Worm (Caenorhabditis elegans) whole organism, L2 larva: ENCODE results near the gene fbxa-10.

Experiments
- C34F6.9 ChIP-seq: fragments of 150-350 bp; optimal IDR thresholded peaks from 2 replicates; lab custom pipeline; 2014; ENCODE audit warnings: missing biosample characterization, missing genetic modification characterization
- R02D3.7 ChIP-seq: fragments of 150-350 bp; optimal IDR thresholded peaks from 2 replicates; lab custom pipeline; 2014; ENCODE audit warnings: missing biosample characterization, missing genetic modification characterization
- Y55F3AM.14 ChIP-seq: fragments of 200-800 bp; sonication (Bioruptor generic); optimal IDR thresholded peaks from 2 replicates; lab custom pipeline; 2018; ENCODE audit warnings: mild to moderate bottlenecking, missing genetic modification characterization, missing compliant biosample characterization
- ZK546.5 ChIP-seq: sonication (generic microtip); optimal IDR thresholded peaks from 2 replicates; lab custom pipeline; 2017; ENCODE audit warnings: missing biosample characterization, missing genetic modification characterization
- aly-2 ChIP-seq: fragments of 150-350 bp; optimal IDR thresholded peaks from 2 replicates; lab custom pipeline; 2014; ENCODE audit warnings: missing biosample characterization, missing genetic modification characterization
- ama-1 ChIP-seq: fragments of 150-350 bp; optimal IDR thresholded peaks from 2 replicates; lab custom pipeline; 2018; ENCODE audit warnings: inconsistent platforms
- blmp-1 ChIP-seq: sonication (generic microtip); optimal IDR thresholded peaks from 2 replicates; lab custom pipeline; 2017; ENCODE audit warnings: missing genetic modification characterization, mild to moderate bottlenecking, missing compliant biosample characterization, antibody characterized with exemption, moderate library complexity; ENCODE audit not compliant: insufficient read depth
- ceh-16 ChIP-seq: fragments of 150-350 bp; optimal IDR thresholded peaks from 2 replicates; lab custom pipeline; 2014; ENCODE audit warnings: missing biosample characterization, missing genetic modification characterization
- ceh-82 ChIP-seq: fragments of 150-350 bp; optimal IDR thresholded peaks from 2 replicates; lab custom pipeline; 2014; ENCODE audit warnings: missing biosample characterization, missing genetic modification characterization
- dmd-4 ChIP-seq: sonication (generic microtip); optimal IDR thresholded peaks from 2 replicates; lab custom pipeline; 2017; ENCODE audit warnings: missing biosample characterization, missing genetic modification characterization
- egl-27 ChIP-seq: sonication (generic microtip); optimal IDR thresholded peaks from 3 replicates; lab custom pipeline; 2017; ENCODE audit warnings: missing biosample characterization, missing genetic modification reagents, missing genetic modification characterization
- elt-3 ChIP-seq: sonication (generic microtip); optimal IDR thresholded peaks from 2 replicates; lab custom pipeline; 2017; ENCODE audit warnings: missing biosample characterization, missing genetic modification characterization
- fos-1 ChIP-seq: fragments of 150-350 bp; optimal IDR thresholded peaks from 2 replicates; lab custom pipeline; 2014; ENCODE audit warnings: missing biosample characterization, missing genetic modification characterization
- gmeb-1 ChIP-seq: fragments of 150-350 bp; optimal IDR thresholded peaks from 2 replicates; lab custom pipeline; 2014; ENCODE audit warnings: missing biosample characterization, missing genetic modification characterization
- lin-13 ChIP-seq: fragments of 150-350 bp; optimal IDR thresholded peaks from 2 replicates; lab custom pipeline; 2014; ENCODE audit warnings: missing biosample characterization, missing genetic modification reagents, missing genetic modification characterization
- lin-39 ChIP-seq: fragments of 150-350 bp; optimal IDR thresholded peaks from 2 replicates; lab custom pipeline; 2014; ENCODE audit warnings: missing biosample characterization, missing genetic modification reagents, missing genetic modification characterization
- lsy-2 ChIP-seq, 2 experiments: fragments of 150-350 bp in 1 of 2; sonication (generic microtip) in 1 of 2; optimal IDR thresholded peaks; 2 replicates each; lab custom pipeline; 2014 to 2017; ENCODE audit warnings: missing biosample characterization in 2 of 2, missing genetic modification characterization in 2 of 2
- mab-5 ChIP-seq: fragments of 150-350 bp; optimal IDR thresholded peaks from 2 replicates; lab custom pipeline; 2014; ENCODE audit warnings: missing biosample characterization, missing genetic modification characterization
- mbf-1 ChIP-seq: sonication (generic microtip); optimal IDR thresholded peaks from 2 replicates; lab custom pipeline; 2017; ENCODE audit warnings: missing biosample characterization, missing genetic modification characterization
- mdl-1 ChIP-seq, 2 experiments: fragments of 150-350 bp in 1 of 2; sonication (generic microtip) in 1 of 2; optimal IDR thresholded peaks; 2 replicates each; lab custom pipeline; 2017; ENCODE audit warnings: missing biosample characterization in 2 of 2, missing genetic modification characterization in 2 of 2
- nhr-10 ChIP-seq: sonication (generic microtip); optimal IDR thresholded peaks from 2 replicates; lab custom pipeline; 2017; ENCODE audit warnings: missing biosample characterization, missing genetic modification characterization
- nhr-11 ChIP-seq: fragments of 150-350 bp; optimal IDR thresholded peaks from 2 replicates; lab custom pipeline; 2014; ENCODE audit warnings: missing biosample characterization, missing genetic modification characterization
- nhr-12 ChIP-seq: fragments of 150-350 bp; optimal IDR thresholded peaks from 2 replicates; lab custom pipeline; 2014; ENCODE audit warnings: missing biosample characterization, missing genetic modification characterization
- nhr-129 ChIP-seq: fragments of 150-350 bp; optimal IDR thresholded peaks from 2 replicates; lab custom pipeline; 2014; ENCODE audit warnings: missing biosample characterization, missing genetic modification characterization
- nhr-21 ChIP-seq: fragments of 150-350 bp; optimal IDR thresholded peaks from 2 replicates; lab custom pipeline; 2014; ENCODE audit warnings: missing biosample characterization, missing genetic modification characterization
- nhr-23 ChIP-seq: fragments of 150-350 bp; optimal IDR thresholded peaks from 2 replicates; lab custom pipeline; 2014; ENCODE audit warnings: missing biosample characterization, missing genetic modification reagents, missing genetic modification characterization
- nhr-237 ChIP-seq: fragments of 150-350 bp; optimal IDR thresholded peaks from 2 replicates; lab custom pipeline; 2014; ENCODE audit warnings: missing biosample characterization, missing genetic modification characterization
- nhr-25 ChIP-seq: fragments of 150-350 bp; sonication (generic microtip); optimal IDR thresholded peaks from 3 replicates; lab custom pipeline; 2014; ENCODE audit warnings: missing biosample characterization, missing genetic modification characterization
- nhr-6 ChIP-seq: fragments of 150-350 bp; optimal IDR thresholded peaks from 2 replicates; lab custom pipeline; 2014; ENCODE audit warnings: missing biosample characterization, missing genetic modification characterization
- nhr-77 ChIP-seq: fragments of 150-350 bp; optimal IDR thresholded peaks from 2 replicates; lab custom pipeline; 2014; ENCODE audit warnings: missing biosample characterization, missing genetic modification characterization
- peb-1 ChIP-seq: fragments of 150-350 bp; optimal IDR thresholded peaks from 2 replicates; lab custom pipeline; 2014; ENCODE audit warnings: missing biosample characterization, missing genetic modification characterization
- sem-4 ChIP-seq: fragments of 150-350 bp; optimal IDR thresholded peaks from 2 replicates; lab custom pipeline; 2014; ENCODE audit warnings: missing biosample characterization, missing genetic modification reagents, missing genetic modification characterization
- skn-1 ChIP-seq: sonication (generic microtip); optimal IDR thresholded peaks from 2 replicates; lab custom pipeline; 2017; ENCODE audit warnings: missing biosample characterization, missing genetic modification characterization
- sma-9 ChIP-seq, 2 experiments: fragments of 150-350 bp in 1 of 2; sonication (generic microtip) in 1 of 2; optimal IDR thresholded peaks; 2 replicates each; lab custom pipeline; 2014 to 2016; ENCODE audit warnings: missing genetic modification characterization in 2 of 2, mild to moderate bottlenecking in 1 of 2, missing biosample characterization in 1 of 2, missing compliant biosample characterization in 1 of 2, missing genetic modification reagents in 1 of 2, moderate library complexity in 1 of 2
- snpc-4 ChIP-seq: fragments of 150-350 bp; optimal IDR thresholded peaks from 2 replicates; lab custom pipeline; 2014; ENCODE audit warnings: missing biosample characterization, missing genetic modification characterization
- unc-39 ChIP-seq: fragments of 150-350 bp; optimal IDR thresholded peaks from 2 replicates; lab custom pipeline; 2014; ENCODE audit warnings: missing biosample characterization, missing genetic modification characterization
- unc-55 ChIP-seq: fragments of 150-350 bp; sonication (generic microtip); optimal IDR thresholded peaks from 3 replicates; lab custom pipeline; 2014; ENCODE audit warnings: missing biosample characterization, missing genetic modification reagents, missing genetic modification characterization
- ztf-1 ChIP-seq: fragments of 200-800 bp; sonication (Bioruptor generic); conservative IDR thresholded peaks from 2 replicates; pipeline ENCODE4 v1.3.6; 2022; ENCODE audit warnings: missing genetic modification characterization, missing compliant biosample characterization
- ztf-4 ChIP-seq: fragments of 150-350 bp; optimal IDR thresholded peaks from 2 replicates; lab custom pipeline; 2014; ENCODE audit warnings: missing biosample characterization, missing genetic modification characterization

Gene fbxa-10

ce11 chrIII:952184-952583, at the start of gene fbxa-10:
Gene fbxa-10 (plus strand): TSS chrIII:952390.
- no peak for TF ChIP-seq nhr-129 (tag; lab: Kevin White, UChicago)
- peak; percentile 21 for TF ChIP-seq C34F6.9 (tag; lab: Kevin White, UChicago)
- TF ChIP-seq gmeb-1 (tag; lab: Kevin White, UChicago), result peak; percentile 31

- no peak for TF ChIP-seq mbf-1 (tag; lab: Kevin White, UChicago)
- TF ChIP-seq nhr-23 (tag; lab: Kevin White, UChicago), result no peak
- TF ChIP-seq unc-39 (tag; lab: Kevin White, UChicago), result no peak
- no peak for TF ChIP-seq nhr-129 (tag; lab: Kevin White, UChicago)
- no peak for TF ChIP-seq nhr-6 (tag; lab: Kevin White, UChicago)
- no peak for TF ChIP-seq dmd-4 (tag; lab: Kevin White, UChicago)
- no peak for TF ChIP-seq fos-1 (tag; lab: Kevin White, UChicago)
- no peak for TF ChIP-seq lin-13 (GFP tag; lab: Kevin White, UChicago)
- no peak for TF ChIP-seq nhr-21 (tag; lab: Kevin White, UChicago)
- TF ChIP-seq aly-2 (tag; lab: Kevin White, UChicago), result no peak
- TF ChIP-seq egl-27 (tag; lab: Kevin White, UChicago), result no peak
- TF ChIP-seq sma-9 (GFP tag; optimal IDR thresholded peaks at IDR 0.05; lab: Kevin White, UChicago), result no peak
- no peak for TF ChIP-seq sma-9 (tag; optimal IDR thresholded peaks at IDR 0.05; lab: Kevin White, UChicago)
- no peak for TF ChIP-seq gmeb-1 (tag; lab: Kevin White, UChicago)
- TF ChIP-seq blmp-1 (tag; lab: Kevin White, UChicago), result no peak
- TF ChIP-seq ztf-4 (tag; lab: Kevin White, UChicago), result no peak
- no peak for TF ChIP-seq nhr-10 (tag; lab: Kevin White, UChicago)
- no peak for TF ChIP-seq elt-3 (tag; lab: Kevin White, UChicago)
- no peak for TF ChIP-seq mdl-1 (tag; optimal IDR thresholded peaks at IDR 0.05; lab: Kevin White, UChicago)
- TF ChIP-seq Y55F3AM.14 (GFP tag; lab: Kevin White, UChicago), result no peak
- no peak for TF ChIP-seq snpc-4
- TF ChIP-seq, all 48 proteins: peak for 0
These were observed 44.9 kb upstream of the fbxa-10 start, which contains the start of gene F23H11.4 for ce11 chrIII:907311-907710. Gene F23H11.4 (minus strand): TSS chrIII:907539.

- TF ChIP-seq nhr-25 (tag; lab: Kevin White, UChicago) (peak; percentile 22), nhr-237 (no peak), R02D3.7 (tag; lab: Kevin White, UChicago) (no peak), C34F6.9 (tag; lab: Kevin White, UChicago) (peak; percentile 41), sem-4 (no peak), ZK546.5 (tag; lab: Kevin White, UChicago) (no peak), nhr-11 (tag; lab: Kevin White, UChicago) (no peak), nhr-12 (tag; lab: Kevin White, UChicago) (no peak), nhr-77 (tag; lab: Kevin White, UChicago) (no peak), unc-55 (GFP tag; lab: Kevin White, UChicago) (no peak), gmeb-1 (tag; lab: Kevin White, UChicago) (no peak), skn-1 (tag; lab: Kevin White, UChicago) (no peak), lsy-2 (tag; optimal IDR thresholded peaks at IDR 0.05; lab: Kevin White, UChicago) (peak in 1 of 2 experiments; percentile 31), lin-39 (tag; lab: Kevin White, UChicago) (no peak), nhr-129 (tag; lab: Kevin White, UChicago) (peak; percentile 59), nhr-6 (tag; lab: Kevin White, UChicago) (no peak), mdl-1 (tag; optimal IDR thresholded peaks at IDR 0.05; lab: Kevin White, UChicago) (no peak), mbf-1 (tag; lab: Kevin White, UChicago) (no peak), ceh-82 (tag; lab: Kevin White, UChicago) (no peak), nhr-10 (tag; lab: Kevin White, UChicago) (no peak), Y55F3AM.14 (GFP tag; lab: Kevin White, UChicago) (no peak), ztf-4 (tag; lab: Kevin White, UChicago) (no peak), ama-1 (lab: Kevin White, UChicago) (no peak), ztf-1 (GFP tag; lab: Robert Waterston, UW) (no peak), ceh-16 (tag; lab: Kevin White, UChicago) (no peak), fos-1 (tag; lab: Kevin White, UChicago) (peak; percentile 93), peb-1 (tag; lab: Kevin White, UChicago) (no peak), unc-39 (tag; lab: Kevin White, UChicago) (no peak), aly-2 (tag; lab: Kevin White, UChicago) (no peak), mab-5 (tag; lab: Kevin White, UChicago) (no peak), sma-9 (GFP tag; optimal IDR thresholded peaks at IDR 0.05; lab: Kevin White, UChicago) (no peak), sma-9 (tag; optimal IDR thresholded peaks at IDR 0.05; lab: Kevin White, UChicago) (no peak), nhr-23 (tag; lab: Kevin White, UChicago) (no peak), snpc-4 (no peak), blmp-1 (tag; lab: Kevin White, UChicago) (no peak)
These were observed 44.2 kb upstream of the fbxa-10 start for ce11 chrIII:907990-908389.
